Worm (Caenorhabditis elegans): ENCODE data around the gene pxl-1.

DNA sequence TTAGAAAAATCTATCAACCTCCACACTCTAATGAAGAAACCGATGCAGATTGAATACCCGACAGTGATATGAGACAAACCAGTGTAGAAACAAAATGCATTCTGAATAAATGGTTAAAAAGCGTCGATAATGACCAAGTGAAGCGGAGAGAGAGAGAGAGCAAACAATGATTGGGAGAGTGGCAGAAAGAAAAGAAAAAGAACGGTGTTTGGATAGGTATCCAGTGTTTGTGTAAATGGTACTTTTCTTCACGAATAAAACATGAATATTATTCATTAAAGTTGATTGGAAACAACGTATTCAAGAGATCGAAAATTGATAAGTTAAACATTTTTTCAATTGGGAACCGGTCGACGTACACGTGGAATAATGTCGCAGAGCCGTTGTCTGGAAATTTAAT lies 26.4 kb downstream of the pxl-1 start, which contains the start of gene F01F1.15:
- TF ChIP-seq snpc-4 (tag; optimal IDR thresholded peaks at IDR 0.05), result no peak
- TF ChIP-seq nhr-23 (tag; optimal IDR thresholded peaks at IDR 0.05), result no peak
- no peak for TF ChIP-seq sma-3 (GFP tag; optimal IDR thresholded peaks at IDR 0.05)
